Worm (Caenorhabditis elegans): ENCODE data around the gene Y55F3C.10.

ce11 chrIV:675471-676159 is 43.6 kb downstream of the Y55F3C.10 start, which contains the start of the genes K11H12.4 and K11H12.10:
- TF ChIP-seq W03F9.2 (tag; optimal IDR thresholded peaks at IDR 0.05), result no peak
- no peak for TF ChIP-seq him-1 (tag; optimal IDR thresholded peaks at IDR 0.05)
